Fruit fly (Drosophila melanogaster): ENCODE data around the gene Roc1b.

- TF ChIP-seq h (optimal IDR thresholded peaks at IDR 0.05), result no peak
- TF ChIP-seq Myc (optimal IDR thresholded peaks at IDR 0.05), result no peak
These were observed 42.6 kb upstream of the Roc1b start for dm6 chr3L:315140-315539.
